Fruit fly (Drosophila melanogaster): ENCODE measurements around the gene CG8891.

Gene CG8891

dm6 chr2L:4999389-5000032 lies 20.3 kb upstream of the CG8891 start (continued):
- TF ChIP-seq Eip75B (GFP tag; optimal IDR thresholded peaks at IDR 0.05), result peak; percentile 68
- peak; percentile 78 for TF ChIP-seq achi (GFP tag; optimal IDR thresholded peaks at IDR 0.05)
- peak; percentile 78 for TF ChIP-seq OdsH (GFP tag; optimal IDR thresholded peaks at IDR 0.05)
- peak; percentile 59 for TF ChIP-seq CG3032 (tag; optimal IDR thresholded peaks at IDR 0.05)
- peak; percentile 47 for TF ChIP-seq CG34406 (GFP tag; optimal IDR thresholded peaks at IDR 0.05)
- TF ChIP-seq CG10669 (GFP tag; optimal IDR thresholded peaks at IDR 0.05), result peak; percentile 51
- TF ChIP-seq Blimp-1 (GFP tag; optimal IDR thresholded peaks at IDR 0.05), result no peak
- TF ChIP-seq Sox14 (GFP tag; optimal IDR thresholded peaks at IDR 0.05), result peak; percentile 71
- no peak for TF ChIP-seq Hr38 (GFP tag; optimal IDR thresholded peaks at IDR 0.05)
- TF ChIP-seq Eip78C (GFP tag), result peak; percentile 90
- TF ChIP-seq dac (GFP tag; optimal IDR thresholded peaks at IDR 0.05), result peak; percentile 46
- peak; percentile 57 for TF ChIP-seq fd59A (GFP tag; optimal IDR thresholded peaks at IDR 0.05)
- TF ChIP-seq lz (GFP tag; optimal IDR thresholded peaks at IDR 0.05), result peak; percentile 62
- TF ChIP-seq vri (GFP tag; optimal IDR thresholded peaks at IDR 0.05), result peak; percentile 87
- TF ChIP-seq CG3919 (GFP tag; optimal IDR thresholded peaks at IDR 0.05), result peak; percentile 77
- TF ChIP-seq CG1621 (tag; optimal IDR thresholded peaks at IDR 0.05), result no peak
- peak; percentile 22 for TF ChIP-seq CG8319 (GFP tag; optimal IDR thresholded peaks at IDR 0.05)
- peak; percentile 56 for TF ChIP-seq CG16779 (tag; optimal IDR thresholded peaks at IDR 0.05)
- no peak for TF ChIP-seq fd85E (GFP tag; optimal IDR thresholded peaks at IDR 0.05)
- TF ChIP-seq Hr4 (GFP tag; optimal IDR thresholded peaks at IDR 0.05), result peak; percentile 87
- TF ChIP-seq svp (GFP tag), result peak; percentile 80
- peak; percentile 57 for TF ChIP-seq Smox (GFP tag; optimal IDR thresholded peaks at IDR 0.05)
- TF ChIP-seq CG4318 (GFP tag; optimal IDR thresholded peaks at IDR 0.05), result peak; percentile 45
- peak; percentile 54 to 64 for TF ChIP-seq salr (GFP tag; optimal IDR thresholded peaks at IDR 0.05)
- peak; percentile 73 for TF ChIP-seq CG6276 (GFP tag; optimal IDR thresholded peaks at IDR 0.05)

dm6 chr2L:4998571-4999191 lies 19.5 kb upstream of the CG8891 start:
- peak; percentile 19 for TF ChIP-seq Eip78C (GFP tag)
- TF ChIP-seq Blimp-1 (GFP tag; optimal IDR thresholded peaks at IDR 0.05), result no peak

dm6 chr2L:4998260-4998560 lies 19.0 kb upstream of the CG8891 start:
- TF ChIP-seq dac (GFP tag; optimal IDR thresholded peaks at IDR 0.05), result no peak
- no peak for TF ChIP-seq fd85E (GFP tag; optimal IDR thresholded peaks at IDR 0.05)
- no peak for TF ChIP-seq CG6854 (GFP tag; optimal IDR thresholded peaks at IDR 0.05)
- TF ChIP-seq Hr4 (GFP tag; optimal IDR thresholded peaks at IDR 0.05), result no peak
- no peak for TF ChIP-seq CG1621 (tag; optimal IDR thresholded peaks at IDR 0.05)
- no peak for TF ChIP-seq OdsH (GFP tag; optimal IDR thresholded peaks at IDR 0.05)
- no peak for TF ChIP-seq svp (GFP tag)
- no peak for TF ChIP-seq CG32006 (GFP tag; optimal IDR thresholded peaks at IDR 0.05)
- TF ChIP-seq Eip75B (GFP tag; optimal IDR thresholded peaks at IDR 0.05), result no peak
- TF ChIP-seq Gug (GFP tag; IDR thresholded peaks at IDR 0.05), result no peak
- no peak for TF ChIP-seq ss (GFP tag; optimal IDR thresholded peaks at IDR 0.05)
- TF ChIP-seq fkh (GFP tag; optimal IDR thresholded peaks at IDR 0.05), result no peak
- TF ChIP-seq CG10669 (GFP tag; optimal IDR thresholded peaks at IDR 0.05), result no peak
- TF ChIP-seq CG7368 (GFP tag; optimal IDR thresholded peaks at IDR 0.05), result no peak
- no peak for TF ChIP-seq Hr38 (GFP tag; optimal IDR thresholded peaks at IDR 0.05)

- TF ChIP-seq fd59A (GFP tag; optimal IDR thresholded peaks at IDR 0.05) (peak; percentile 98), CG10669 (GFP tag; optimal IDR thresholded peaks at IDR 0.05) (peak; percentile 99), dsx (GFP tag; optimal IDR thresholded peaks at IDR 0.05; ENCODE audit: poor library complexity, severe bottlenecking) (peak; percentile 98), CG7368 (GFP tag; optimal IDR thresholded peaks at IDR 0.05) (peak; percentile 99), CG6163 (GFP tag; IDR thresholded peaks at IDR 0.05) (peak; percentile 100), Hr39 (GFP tag; optimal IDR thresholded peaks at IDR 0.05) (peak; percentile 99), CG10631 (GFP tag; optimal IDR thresholded peaks at IDR 0.05) (peak; percentile 99), Eip93F (GFP tag; optimal IDR thresholded peaks at IDR 0.05) (peak; percentile 95), Blimp-1 (GFP tag; optimal IDR thresholded peaks at IDR 0.05) (peak; percentile 97), pdm3 (GFP tag; optimal IDR thresholded peaks at IDR 0.05) (peak; percentile 99), CG11902 (GFP tag; optimal IDR thresholded peaks at IDR 0.05) (peak; percentile 99), CG31627 (GFP tag; optimal IDR thresholded peaks at IDR 0.05) (peak; percentile 99), CG11294 (GFP tag; IDR thresholded peaks at IDR 0.05) (peak; percentile 99; the same call in 1 of the 2 replicates), CG4318 (GFP tag; optimal IDR thresholded peaks at IDR 0.05) (peak; percentile 99), CG16779 (tag; optimal IDR thresholded peaks at IDR 0.05) (peak; percentile 99), spab (GFP tag; optimal IDR thresholded peaks at IDR 0.05) (peak; percentile 99), Ets21C (GFP tag; optimal IDR thresholded peaks at IDR 0.05) (peak; percentile 99), vri (GFP tag; optimal IDR thresholded peaks at IDR 0.05) (peak; percentile 98)
Measured at dm6 chr2L:4997401-4998259, 18.5 kb upstream of the CG8891 start.
